ENCODE assay signal across 2 worm cellular contexts in genomic region chrIV:14491135-14491534, ce11.
TF ChIP-seq lines count a peak whose summit lies in the region.

No protein-coding gene starts in this region.

TF ChIP-seq in whole organism, L3 larva, 47 proteins besides CTCF, POLR2A, EP300 and RAD21:
- TF ChIP-seq nfya-1 (tag; optimal IDR thresholded peaks at IDR 0.05; lab: Kevin White, UChicago; ENCODE audit: insufficient read depth) (peak; percentile 79), skn-1 (tag; optimal IDR thresholded peaks at IDR 0.05; lab: Kevin White, UChicago) (no peak), nhr-11 (tag; optimal IDR thresholded peaks at IDR 0.05; lab: Kevin White, UChicago) (no peak), elt-3 (tag; optimal IDR thresholded peaks at IDR 0.05; lab: Kevin White, UChicago) (no peak), nhr-28 (tag; optimal IDR thresholded peaks at IDR 0.05; lab: Kevin White, UChicago) (no peak), elt-2 (tag; optimal IDR thresholded peaks at IDR 0.05; lab: Kevin White, UChicago) (no peak), lsy-12 (tag; optimal IDR thresholded peaks at IDR 0.05; lab: Kevin White, UChicago) (no peak)

TF ChIP-seq in whole organism, late embryonic, 69 proteins besides CTCF, POLR2A, EP300 and RAD21:
- TF ChIP-seq nfya-1 (tag; optimal IDR thresholded peaks at IDR 0.05; lab: Kevin White, UChicago) (peak; percentile 77), nhr-232 (tag; optimal IDR thresholded peaks at IDR 0.05; lab: Kevin White, UChicago) (no peak)

Comparison
In these comparisons a context has a peak if more than half of its experiments do, and no peak if none do; other contexts are left out.
1. Of the 9 proteins assayed by ChIP-seq in both whole organism, late embryonic and whole organism, L3 larva: peak only in whole organism, late embryonic: none; only in whole organism, L3 larva: none; in both: nfya-1; in neither: 8.